Worm (Caenorhabditis elegans): ENCODE measurements around the gene rps-18.

DNA sequence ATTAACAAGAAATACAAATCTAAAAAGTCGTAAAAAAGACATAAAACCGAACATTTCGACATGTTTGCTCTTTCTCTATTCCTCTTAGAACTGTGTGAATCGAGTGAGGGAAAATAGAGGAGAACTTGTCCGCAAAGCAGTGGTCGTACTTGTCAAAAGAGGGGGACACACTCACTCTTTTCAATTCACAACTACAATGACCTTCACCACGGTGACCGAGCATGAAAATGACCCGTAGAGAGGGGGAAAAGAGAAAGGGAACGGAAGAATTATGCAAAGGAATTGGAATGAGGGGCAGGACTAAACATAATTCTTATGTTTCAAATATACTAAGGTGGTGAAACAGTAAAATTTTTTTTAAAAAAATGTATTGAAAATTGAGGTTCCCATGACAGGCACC is 8.1 kb downstream of the rps-18 start:
- no peak for TF ChIP-seq snpc-4 (tag; optimal IDR thresholded peaks at IDR 0.05)
- no peak for TF ChIP-seq nhr-12 (tag; optimal IDR thresholded peaks at IDR 0.05)
